Worm (Caenorhabditis elegans) whole organism, L1 larva: ENCODE data around the gene F18E9.7.

Experiments
- C16A3.4 ChIP-seq: fragments of 150-350 bp; optimal IDR thresholded peaks from 2 replicates; lab custom pipeline; 2014; ENCODE audit warnings: missing biosample characterization, missing genetic modification characterization
- C34B4.2 ChIP-seq: sonication (generic microtip); optimal IDR thresholded peaks from 2 replicates; lab custom pipeline; 2017; ENCODE audit warnings: mild to moderate bottlenecking, missing genetic modification characterization, missing compliant biosample characterization
- F16B12.6 ChIP-seq: fragments of 150-350 bp; optimal IDR thresholded peaks from 2 replicates; lab custom pipeline; 2014; ENCODE audit warnings: missing biosample characterization, missing genetic modification characterization
- aha-1 ChIP-seq: fragments of 150-350 bp; optimal IDR thresholded peaks from 2 replicates; lab custom pipeline; 2014; ENCODE audit warnings: missing biosample characterization, missing genetic modification characterization
- aly-2 ChIP-seq: fragments of 150-350 bp; optimal IDR thresholded peaks from 2 replicates; lab custom pipeline; 2014; ENCODE audit warnings: missing biosample characterization, missing genetic modification characterization
- ceh-8 ChIP-seq: fragments of 200-800 bp; sonication (Bioruptor generic); optimal IDR thresholded peaks from 2 replicates; lab custom pipeline; 2018; ENCODE audit warnings: mild to moderate bottlenecking, missing genetic modification characterization, moderate library complexity, missing compliant biosample characterization
- ceh-88 ChIP-seq: fragments of 200-800 bp; sonication (Bioruptor generic); IDR thresholded peaks from 2 replicates; pipeline ENCODE4 v1.3.6; 2022; ENCODE audit warnings: missing genetic modification characterization, missing compliant biosample characterization
- ces-1 ChIP-seq: fragments of 150-350 bp; optimal IDR thresholded peaks from 2 replicates; lab custom pipeline; 2014; ENCODE audit warnings: missing biosample characterization, missing genetic modification reagents, missing genetic modification characterization
- dsc-1 ChIP-seq: sonication (generic microtip); optimal IDR thresholded peaks from 2 replicates; lab custom pipeline; 2016; ENCODE audit warnings: mild to moderate bottlenecking, missing genetic modification characterization, missing compliant biosample characterization
- efl-3 ChIP-seq: fragments of 200-800 bp; sonication (Bioruptor generic); optimal IDR thresholded peaks from 2 replicates; lab custom pipeline; 2018; ENCODE audit warnings: mild to moderate bottlenecking, missing genetic modification characterization, missing compliant biosample characterization
- egl-13 ChIP-seq: sonication (generic microtip); optimal IDR thresholded peaks from 2 replicates; lab custom pipeline; 2016; ENCODE audit warnings: missing genotype, missing genetic modification reagents, missing genetic modification characterization, missing compliant biosample characterization
- elt-3 ChIP-seq, 6 experiments: fragments of 150-350 bp in 1 of 6; sonication (generic microtip); optimal IDR thresholded peaks; 2 replicates each; lab custom pipeline; 2017 to 2018; ENCODE audit warnings: missing biosample characterization in 6 of 6, missing genetic modification characterization in 6 of 6, inconsistent platforms in 1 of 6
- ets-5 ChIP-seq: fragments of 200-800 bp; sonication (Bioruptor generic); IDR thresholded peaks from 2 replicates; pipeline ENCODE4 v1.3.6; 2022; ENCODE audit warnings: missing genetic modification characterization, missing compliant biosample characterization
- fkh-10 ChIP-seq: sonication (generic microtip); optimal IDR thresholded peaks from 2 replicates; lab custom pipeline; 2017; ENCODE audit warnings: missing biosample characterization, missing genetic modification reagents, missing genetic modification characterization
- fos-1 ChIP-seq: fragments of 150-350 bp; optimal IDR thresholded peaks from 2 replicates; lab custom pipeline; 2014; ENCODE audit warnings: missing biosample characterization, missing genetic modification characterization
- grh-1 ChIP-seq: fragments of 200-800 bp; sonication (Bioruptor generic); IDR thresholded peaks from 2 replicates; pipeline ENCODE4 v1.3.6; 2022; ENCODE audit warnings: missing genetic modification reagents, missing genetic modification characterization, missing compliant biosample characterization
- hlh-17 ChIP-seq: fragments of 200-800 bp; sonication (Bioruptor generic); optimal IDR thresholded peaks from 2 replicates; lab custom pipeline; 2018; ENCODE audit warnings: missing genetic modification characterization, mild to moderate bottlenecking, missing compliant biosample characterization, moderate library complexity, borderline replicate concordance
- hlh-4 ChIP-seq: sonication (generic microtip); optimal IDR thresholded peaks from 2 replicates; lab custom pipeline; 2016; ENCODE audit warnings: mild to moderate bottlenecking, missing genetic modification characterization, missing compliant biosample characterization
- irx-1 ChIP-seq: sonication (generic microtip); optimal IDR thresholded peaks from 2 replicates; lab custom pipeline; 2016; ENCODE audit warnings: missing genetic modification characterization, missing compliant biosample characterization
- jun-1 ChIP-seq: fragments of 150-350 bp; optimal IDR thresholded peaks from 2 replicates; lab custom pipeline; 2014; ENCODE audit warnings: missing biosample characterization, missing genetic modification reagents, missing genetic modification characterization
- lin-14 ChIP-seq: fragments of 200-800 bp; sonication (Bioruptor generic); optimal IDR thresholded peaks from 2 replicates; lab custom pipeline; 2018; ENCODE audit warnings: mild to moderate bottlenecking, missing genetic modification characterization, moderate library complexity, missing compliant biosample characterization
- lir-3 ChIP-seq: sonication (generic microtip); optimal IDR thresholded peaks from 2 replicates; lab custom pipeline; 2016; ENCODE audit warnings: mild to moderate bottlenecking, missing genetic modification characterization, moderate library complexity, missing compliant biosample characterization; ENCODE audit not compliant: poor library complexity
- lsy-2 ChIP-seq, 2 experiments: fragments of 150-350 bp; optimal IDR thresholded peaks; 2 replicates each; lab custom pipeline; 2014; ENCODE audit warnings: missing biosample characterization in 2 of 2, missing genetic modification characterization in 2 of 2
- mab-9 ChIP-seq: fragments of 200-800 bp; sonication (Bioruptor generic); IDR thresholded peaks from 2 replicates; pipeline ENCODE4 v1.3.6; 2022; ENCODE audit warnings: missing genetic modification reagents, missing genetic modification characterization, missing compliant biosample characterization
- mdl-1 ChIP-seq, 2 experiments: fragments of 150-350 bp; optimal IDR thresholded peaks; 2 replicates each; lab custom pipeline; 2014 to 2017; ENCODE audit warnings: missing biosample characterization in 2 of 2, missing genetic modification characterization in 2 of 2, inconsistent platforms in 1 of 2
- mef-2 ChIP-seq: fragments of 150-350 bp; optimal IDR thresholded peaks from 2 replicates; lab custom pipeline; 2014; ENCODE audit warnings: missing biosample characterization, missing genetic modification characterization
- nhr-237 ChIP-seq: fragments of 150-350 bp; optimal IDR thresholded peaks from 2 replicates; lab custom pipeline; 2014; ENCODE audit warnings: missing biosample characterization, missing genetic modification characterization
- nhr-28 ChIP-seq: fragments of 150-350 bp; optimal IDR thresholded peaks from 2 replicates; lab custom pipeline; 2014; ENCODE audit warnings: missing biosample characterization, missing genetic modification characterization
- nhr-47 ChIP-seq: sonication (generic microtip); optimal IDR thresholded peaks from 2 replicates; lab custom pipeline; 2016; ENCODE audit warnings: mild to moderate bottlenecking, missing genetic modification characterization, moderate library complexity, missing compliant biosample characterization
- nhr-71 ChIP-seq: sonication (generic microtip); optimal IDR thresholded peaks from 2 replicates; lab custom pipeline; 2016; ENCODE audit warnings: mild to moderate bottlenecking, missing genetic modification characterization, moderate library complexity, missing compliant biosample characterization
- nhr-77 ChIP-seq: fragments of 150-350 bp; optimal IDR thresholded peaks from 2 replicates; lab custom pipeline; 2014; ENCODE audit warnings: missing biosample characterization, missing genetic modification characterization
- nhr-84 ChIP-seq: sonication (generic microtip); optimal IDR thresholded peaks from 2 replicates; lab custom pipeline; 2017; ENCODE audit warnings: missing biosample characterization, missing genetic modification characterization
- nhr-90 ChIP-seq: sonication (generic microtip); optimal IDR thresholded peaks from 2 replicates; lab custom pipeline; 2016; ENCODE audit warnings: mild to moderate bottlenecking, missing genetic modification characterization, missing compliant biosample characterization; ENCODE audit not compliant: poor library complexity
- pag-3 ChIP-seq: sonication (generic microtip); optimal IDR thresholded peaks from 2 replicates; lab custom pipeline; 2017; ENCODE audit warnings: missing genetic modification characterization, mild to moderate bottlenecking, missing compliant biosample characterization, antibody characterized with exemption, borderline replicate concordance; ENCODE audit not compliant: insufficient read depth
- pax-3 ChIP-seq: fragments of 200-800 bp; sonication (Bioruptor generic); optimal IDR thresholded peaks from 2 replicates; lab custom pipeline; 2018; ENCODE audit warnings: mild to moderate bottlenecking, missing genetic modification characterization, moderate library complexity, missing compliant biosample characterization
- pqm-1 ChIP-seq: sonication (generic microtip); optimal IDR thresholded peaks from 3 replicates; lab custom pipeline; 2017; ENCODE audit warnings: missing biosample characterization, missing genetic modification characterization
- rnt-1 ChIP-seq: sonication (generic microtip); optimal IDR thresholded peaks from 2 replicates; lab custom pipeline; 2016; ENCODE audit warnings: mild to moderate bottlenecking, missing genetic modification characterization, moderate library complexity, missing compliant biosample characterization
- skn-1 ChIP-seq: fragments of 150-350 bp; optimal IDR thresholded peaks from 2 replicates; lab custom pipeline; 2014; ENCODE audit warnings: missing biosample characterization, missing genetic modification characterization
- snpc-4 ChIP-seq: fragments of 150-350 bp; optimal IDR thresholded peaks from 2 replicates; lab custom pipeline; 2014; ENCODE audit warnings: missing biosample characterization, missing genetic modification characterization
- snu-23 ChIP-seq: sonication (generic microtip); optimal IDR thresholded peaks from 2 replicates; lab custom pipeline; 2016; ENCODE audit warnings: missing genetic modification characterization, missing compliant biosample characterization
- sox-4 ChIP-seq: sonication (generic microtip); optimal IDR thresholded peaks from 2 replicates; lab custom pipeline; 2016; ENCODE audit warnings: missing genetic modification characterization, missing compliant biosample characterization
- sup-37 ChIP-seq: fragments of 200-800 bp; sonication (Bioruptor generic); optimal IDR thresholded peaks from 2 replicates; lab custom pipeline; 2018; ENCODE audit warnings: mild to moderate bottlenecking, missing genetic modification characterization, missing compliant biosample characterization
- swsn-7 ChIP-seq: sonication (generic microtip); optimal IDR thresholded peaks from 2 replicates; lab custom pipeline; 2016; ENCODE audit warnings: missing genetic modification characterization, missing compliant biosample characterization
- tbx-2 ChIP-seq: sonication (generic microtip); optimal IDR thresholded peaks from 2 replicates; lab custom pipeline; 2016; ENCODE audit warnings: missing genetic modification characterization, missing compliant biosample characterization
- tlp-1 ChIP-seq: fragments of 150-350 bp; optimal IDR thresholded peaks from 2 replicates; lab custom pipeline; 2014; ENCODE audit warnings: missing biosample characterization, missing genetic modification characterization
- unc-130 ChIP-seq: fragments of 150-350 bp; optimal IDR thresholded peaks from 2 replicates; lab custom pipeline; 2017; ENCODE audit warnings: missing biosample characterization, missing genetic modification characterization, inconsistent platforms
- unc-30 ChIP-seq: sonication (generic microtip); optimal IDR thresholded peaks from 2 replicates; lab custom pipeline; 2017; ENCODE audit warnings: missing biosample characterization, missing genetic modification characterization
- unc-62 ChIP-seq: fragments of 150-350 bp; optimal IDR thresholded peaks from 2 replicates; lab custom pipeline; 2014; ENCODE audit warnings: missing biosample characterization, missing genetic modification reagents, missing genetic modification characterization
- unc-86 ChIP-seq: sonication (generic microtip); optimal IDR thresholded peaks from 2 replicates; lab custom pipeline; 2016; ENCODE audit warnings: missing genetic modification characterization, missing compliant biosample characterization
- unc-98 ChIP-seq: fragments of 200-800 bp; sonication (Bioruptor generic); IDR thresholded peaks from 2 replicates; pipeline ENCODE4 v1.3.6; 2022; ENCODE audit warnings: missing genetic modification characterization, missing compliant biosample characterization
- xbp-1 ChIP-seq: sonication (generic microtip); optimal IDR thresholded peaks from 2 replicates; lab custom pipeline; 2016; ENCODE audit warnings: missing genetic modification characterization, missing compliant biosample characterization
- zag-1 ChIP-seq: fragments of 150-350 bp; optimal IDR thresholded peaks from 2 replicates; lab custom pipeline; 2014; ENCODE audit warnings: missing biosample characterization, missing genetic modification characterization
- ztf-4 ChIP-seq: fragments of 150-350 bp; optimal IDR thresholded peaks from 2 replicates; lab custom pipeline; 2014; ENCODE audit warnings: missing biosample characterization, missing genetic modification characterization

Gene F18E9.7

ce11 chrX:8545971-8546442, 51.5 kb downstream of the F18E9.7 start, which contains the start of gene sdha-1:
sdha-1 (minus strand) TSS chrX:8546021.
- TF ChIP-seq lir-3 (tag; lab: Kevin White, UChicago) (peak; percentile 62), efl-3 (GFP tag; lab: Kevin White, UChicago) (no peak), mef-2 (peak; percentile 65), nhr-71 (tag; lab: Kevin White, UChicago) (peak; percentile 94), ceh-88 (GFP tag; lab: Robert Waterston, UW) (peak; percentile 66; the same call in 1 of the 2 replicates), nhr-237 (tag; lab: Kevin White, UChicago) (peak; percentile 41), elt-3 (tag; optimal IDR thresholded peaks at IDR 0.05; lab: Kevin White, UChicago) (peak in 3 of 6 experiments; percentile 42 to 87 (median 63)), nhr-28 (no peak), snpc-4 (tag; lab: Kevin White, UChicago) (peak; percentile 63), unc-30 (tag; lab: Kevin White, UChicago) (no peak), pag-3 (peak; percentile 56), rnt-1 (peak; percentile 90), unc-130 (tag; lab: Kevin White, UChicago) (peak; percentile 83), pqm-1 (tag; lab: Kevin White, UChicago) (no peak), nhr-90 (tag; lab: Kevin White, UChicago) (peak; percentile 90), lsy-2 (tag; optimal IDR thresholded peaks at IDR 0.05; lab: Kevin White, UChicago) (peak; percentile 86 to 88), unc-62 (GFP tag; lab: Kevin White, UChicago) (no peak), xbp-1 (tag; lab: Kevin White, UChicago) (peak; percentile 91), ceh-8 (GFP tag; lab: Kevin White, UChicago) (no peak), ztf-4 (tag; lab: Kevin White, UChicago) (peak; percentile 83), dsc-1 (peak; percentile 76), nhr-77 (peak; percentile 64), swsn-7 (tag; lab: Kevin White, UChicago) (peak; percentile 93), pax-3 (tag; lab: Kevin White, UChicago) (peak; percentile 61), mdl-1 (tag; optimal IDR thresholded peaks at IDR 0.05; lab: Kevin White, UChicago) (peak in 1 of 2 experiments; percentile 94), sox-4 (no peak), skn-1 (tag; lab: Kevin White, UChicago) (peak; percentile 79), tbx-2 (tag; lab: Kevin White, UChicago) (peak; percentile 89), mab-9 (no peak; the same call in 1 of the 2 replicates), egl-13 (tag; lab: Kevin White, UChicago) (peak; percentile 74), aly-2 (tag; lab: Kevin White, UChicago) (peak; percentile 59), aha-1 (tag; lab: Kevin White, UChicago) (peak; percentile 88), unc-86 (tag; lab: Kevin White, UChicago) (peak; percentile 82), C34B4.2 (tag; lab: Kevin White, UChicago) (no peak), irx-1 (tag; lab: Kevin White, UChicago) (peak; percentile 71), tlp-1 (tag; lab: Kevin White, UChicago) (no peak), F16B12.6 (tag; lab: Kevin White, UChicago) (peak; percentile 41), ets-5 (GFP tag; lab: Robert Waterston, UW) (no peak), lin-14 (peak; percentile 97), sup-37 (GFP tag; lab: Kevin White, UChicago) (no peak), fos-1 (tag; lab: Kevin White, UChicago) (peak; percentile 65), nhr-47 (tag; lab: Kevin White, UChicago) (peak; percentile 88), hlh-17 (GFP tag; lab: Kevin White, UChicago) (no peak), fkh-10 (GFP tag; lab: Kevin White, UChicago) (peak; percentile 59), snu-23 (GFP tag; lab: Kevin White, UChicago) (peak; percentile 96), hlh-4 (tag; lab: Kevin White, UChicago) (no peak), grh-1 (GFP tag; lab: Robert Waterston, UW) (peak; percentile 63), C16A3.4 (peak; percentile 93), ces-1 (GFP tag; lab: Kevin White, UChicago) (no peak), jun-1 (tag; lab: Kevin White, UChicago) (peak; percentile 84), zag-1 (tag; lab: Kevin White, UChicago) (no peak), unc-98 (GFP tag; lab: Robert Waterston, UW) (no peak), nhr-84 (tag; lab: Kevin White, UChicago) (no peak)
